Worm (Caenorhabditis elegans) whole organism, L3 larva: Measurements from ENCODE around the gene math-24.

Experiments
- ceh-9 ChIP-seq: sonication (generic microtip); optimal IDR thresholded peaks from 2 replicates; lab custom pipeline; 2018; ENCODE audit warnings: missing biosample characterization, missing genetic modification characterization
- egl-27 ChIP-seq: sonication (generic microtip); optimal IDR thresholded peaks from 4 replicates; lab custom pipeline; 2017; ENCODE audit warnings: missing biosample characterization, missing genetic modification reagents, missing genetic modification characterization
- elt-1 ChIP-seq: fragments of 150-350 bp; optimal IDR thresholded peaks from 2 replicates; lab custom pipeline; 2014; ENCODE audit warnings: missing biosample characterization, missing genetic modification characterization
- fkh-2 ChIP-seq: fragments of 150-350 bp; optimal IDR thresholded peaks from 2 replicates; lab custom pipeline; 2014; ENCODE audit warnings: missing biosample characterization, missing genetic modification reagents, missing genetic modification characterization
- hmg-11 ChIP-seq: sonication (generic microtip); optimal IDR thresholded peaks from 2 replicates; lab custom pipeline; 2016; ENCODE audit warnings: missing genetic modification characterization, missing compliant biosample characterization
- lin-39 ChIP-seq: fragments of 150-350 bp; optimal IDR thresholded peaks from 2 replicates; lab custom pipeline; 2018; ENCODE audit warnings: missing biosample characterization, missing genetic modification reagents, missing genetic modification characterization
- lsy-12 ChIP-seq: sonication (generic microtip); optimal IDR thresholded peaks from 2 replicates; lab custom pipeline; 2016; ENCODE audit warnings: mild to moderate bottlenecking, missing genetic modification characterization, missing compliant biosample characterization
- nhr-12 ChIP-seq: fragments of 150-350 bp; optimal IDR thresholded peaks from 2 replicates; lab custom pipeline; 2014; ENCODE audit warnings: missing biosample characterization, missing genetic modification characterization
- nhr-43 ChIP-seq: sonication (generic microtip); optimal IDR thresholded peaks from 2 replicates; lab custom pipeline; 2016; ENCODE audit warnings: mild to moderate bottlenecking, missing genetic modification characterization, missing compliant biosample characterization; ENCODE audit not compliant: poor library complexity, severe bottlenecking
- sea-2 ChIP-seq: fragments of 150-350 bp; sonication (generic microtip); optimal IDR thresholded peaks from 4 replicates; lab custom pipeline; 2014; ENCODE audit warnings: missing biosample characterization, missing genetic modification reagents, missing genetic modification characterization
- snpc-4 ChIP-seq: fragments of 150-350 bp; optimal IDR thresholded peaks from 2 replicates; lab custom pipeline; 2014; ENCODE audit warnings: missing biosample characterization, missing genetic modification characterization
- tbx-2 ChIP-seq: sonication (generic microtip); optimal IDR thresholded peaks from 2 replicates; lab custom pipeline; 2016; ENCODE audit warnings: mild to moderate bottlenecking, missing genetic modification characterization, missing compliant biosample characterization
- unc-62 ChIP-seq: fragments of 150-350 bp; sonication (generic microtip); optimal IDR thresholded peaks from 4 replicates; lab custom pipeline; 2014; ENCODE audit warnings: missing biosample characterization, missing genetic modification reagents, missing genetic modification characterization

DNA sequence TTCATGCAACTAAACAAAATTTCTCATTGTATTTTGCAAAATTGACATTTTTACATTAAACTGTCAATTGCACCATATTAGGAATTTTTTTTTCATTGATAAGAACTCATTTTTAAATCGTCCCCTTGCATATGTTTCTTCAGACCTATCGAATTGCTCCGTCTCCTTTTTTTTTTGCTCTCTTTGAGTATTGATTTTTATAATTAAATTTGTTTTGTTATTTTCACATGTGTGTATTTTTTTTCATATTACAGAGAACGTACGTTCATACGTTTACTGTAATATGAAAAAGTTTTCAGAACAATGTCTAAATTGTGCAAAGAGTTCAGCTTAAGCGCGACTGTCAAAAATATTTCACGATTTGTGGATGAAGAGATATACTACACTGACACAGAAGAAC, 30.9 kb upstream of the math-24 start, which contains the start of gene math-14:
- TF ChIP-seq hmg-11 (tag; lab: Kevin White, UChicago): no peak
- TF ChIP-seq lsy-12 (tag; lab: Kevin White, UChicago): no peak
- TF ChIP-seq fkh-2 (tag; lab: Kevin White, UChicago): no peak
- no peak for TF ChIP-seq snpc-4 (tag; lab: Kevin White, UChicago)
- no peak for TF ChIP-seq ceh-9 (tag; lab: Kevin White, UChicago)
- no peak for TF ChIP-seq elt-1
- TF ChIP-seq lin-39 (tag; lab: Kevin White, UChicago): no peak
- TF ChIP-seq unc-62 (GFP tag; lab: Kevin White, UChicago): no peak
- TF ChIP-seq nhr-12: no peak
- no peak for TF ChIP-seq sea-2 (GFP tag; lab: Kevin White, UChicago)
- TF ChIP-seq nhr-43 (tag; lab: Kevin White, UChicago): no peak
- TF ChIP-seq egl-27 (tag; lab: Kevin White, UChicago): no peak
- no peak for TF ChIP-seq tbx-2 (tag; lab: Kevin White, UChicago)
